Worm (Caenorhabditis elegans) whole organism, late embryonic: Measurements from ENCODE around the gene F15B9.11.
A peak's percentile ranks its signal among the peaks of the same experiment; 100 is the strongest.

Source experiments
- K09A11.1 ChIP-seq: sonication (generic microtip); optimal IDR thresholded peaks from 2 replicates; lab custom pipeline; 2017; ENCODE audit warnings: antibody characterized with exemption, mild to moderate bottlenecking, missing genetic modification characterization, missing compliant biosample characterization; ENCODE audit not compliant: insufficient read depth
- Y22D7AL.16 ChIP-seq: sonication (generic microtip); optimal IDR thresholded peaks from 2 replicates; lab custom pipeline; 2016; ENCODE audit warnings: missing genetic modification characterization, missing compliant biosample characterization
- ceh-14 ChIP-seq: sonication (generic microtip); optimal IDR thresholded peaks from 2 replicates; lab custom pipeline; 2016; ENCODE audit warnings: missing genotype, missing genetic modification characterization, missing compliant biosample characterization
- ceh-19 ChIP-seq: fragments of 200-800 bp; sonication (Bioruptor generic); optimal IDR thresholded peaks from 2 replicates; lab custom pipeline; 2018; ENCODE audit warnings: mild to moderate bottlenecking, missing genetic modification characterization, missing compliant biosample characterization
- ceh-2 ChIP-seq: sonication (generic microtip); optimal IDR thresholded peaks from 2 replicates; lab custom pipeline; 2016; ENCODE audit warnings: missing genotype, missing genetic modification characterization, missing compliant biosample characterization
- ceh-22 ChIP-seq: sonication (generic microtip); optimal IDR thresholded peaks from 2 replicates; lab custom pipeline; 2017; ENCODE audit warnings: missing biosample characterization, missing genetic modification characterization
- ceh-24 ChIP-seq: sonication (generic microtip); optimal IDR thresholded peaks from 2 replicates; lab custom pipeline; 2016; ENCODE audit warnings: mild to moderate bottlenecking, missing genetic modification characterization, missing compliant biosample characterization
- ceh-31 ChIP-seq: sonication (generic microtip); optimal IDR thresholded peaks from 2 replicates; lab custom pipeline; 2016; ENCODE audit warnings: missing genetic modification characterization, missing compliant biosample characterization
- ceh-34 ChIP-seq: sonication (generic microtip); optimal IDR thresholded peaks from 2 replicates; lab custom pipeline; 2016; ENCODE audit warnings: mild to moderate bottlenecking, missing genetic modification characterization, missing compliant biosample characterization
- ceh-48 ChIP-seq: sonication (generic microtip); optimal IDR thresholded peaks from 2 replicates; lab custom pipeline; 2016; ENCODE audit warnings: missing genetic modification characterization, inconsistent platforms, missing compliant biosample characterization
- dmd-4 ChIP-seq: sonication (generic microtip); optimal IDR thresholded peaks from 2 replicates; lab custom pipeline; 2016; ENCODE audit warnings: borderline replicate concordance, missing genetic modification characterization, missing compliant biosample characterization
- dve-1 ChIP-seq: sonication (generic microtip); optimal IDR thresholded peaks from 2 replicates; lab custom pipeline; 2017; ENCODE audit warnings: antibody characterized with exemption, mild to moderate bottlenecking, missing genetic modification characterization, missing compliant biosample characterization
- elt-2 ChIP-seq: sonication (generic microtip); optimal IDR thresholded peaks from 2 replicates; lab custom pipeline; 2016; ENCODE audit warnings: missing genetic modification reagents, missing genetic modification characterization, missing compliant biosample characterization
- elt-4 ChIP-seq: sonication (generic microtip); optimal IDR thresholded peaks from 2 replicates; lab custom pipeline; 2016; ENCODE audit warnings: missing genetic modification characterization, missing compliant biosample characterization
- ets-4 ChIP-seq: sonication (generic microtip); optimal IDR thresholded peaks from 2 replicates; lab custom pipeline; 2016; ENCODE audit warnings: missing genetic modification characterization, missing compliant biosample characterization
- fax-1 ChIP-seq: sonication (generic microtip); optimal IDR thresholded peaks from 2 replicates; lab custom pipeline; 2016; ENCODE audit warnings: missing genotype, missing genetic modification characterization, missing compliant biosample characterization
- hlh-15 ChIP-seq: sonication (generic microtip); optimal IDR thresholded peaks from 2 replicates; lab custom pipeline; 2016; ENCODE audit warnings: missing genetic modification characterization, missing compliant biosample characterization
- hlh-30 ChIP-seq: sonication (generic microtip); optimal IDR thresholded peaks from 2 replicates; lab custom pipeline; 2017; ENCODE audit warnings: antibody characterized with exemption, missing genetic modification characterization, missing compliant biosample characterization; ENCODE audit not compliant: insufficient read depth
- hlh-6 ChIP-seq: sonication (generic microtip); optimal IDR thresholded peaks from 2 replicates; lab custom pipeline; 2016; ENCODE audit warnings: missing genotype, missing genetic modification characterization, missing compliant biosample characterization
- madf-2 ChIP-seq: sonication (generic microtip); optimal IDR thresholded peaks from 2 replicates; lab custom pipeline; 2017; ENCODE audit warnings: missing genetic modification characterization, missing compliant biosample characterization
- nhr-11 ChIP-seq: fragments of 150-350 bp; optimal IDR thresholded peaks from 2 replicates; lab custom pipeline; 2014; ENCODE audit warnings: missing biosample characterization, missing genetic modification characterization
- npax-4 ChIP-seq: sonication (generic microtip); optimal IDR thresholded peaks from 2 replicates; lab custom pipeline; 2016; ENCODE audit warnings: missing genetic modification characterization, missing compliant biosample characterization
- pat-9 ChIP-seq: fragments of 200-800 bp; sonication (Bioruptor generic); optimal IDR thresholded peaks from 2 replicates; lab custom pipeline; 2018; ENCODE audit warnings: mild to moderate bottlenecking, missing genetic modification characterization, moderate library complexity, missing compliant biosample characterization
- pax-1 ChIP-seq: fragments of 150-350 bp; optimal IDR thresholded peaks from 2 replicates; lab custom pipeline; 2014; ENCODE audit warnings: missing biosample characterization, missing genetic modification characterization
- pha-2 ChIP-seq: sonication (generic microtip); optimal IDR thresholded peaks from 2 replicates; lab custom pipeline; 2017; ENCODE audit warnings: mild to moderate bottlenecking, missing genetic modification characterization, missing compliant biosample characterization
- pha-4 ChIP-seq: fragments of 150-350 bp; optimal IDR thresholded peaks from 2 replicates; lab custom pipeline; 2018; ENCODE audit warnings: missing biosample characterization, missing genetic modification reagents, missing genetic modification characterization
- sdc-2 ChIP-seq: sonication (generic microtip); optimal IDR thresholded peaks from 2 replicates; lab custom pipeline; 2016; ENCODE audit warnings: missing genotype, missing genetic modification characterization, missing compliant biosample characterization
- sox-2 ChIP-seq: fragments of 200-800 bp; sonication (Bioruptor generic); IDR thresholded peaks from 2 replicates; pipeline ENCODE4 v1.3.6; 2022; ENCODE audit warnings: missing genetic modification reagents, missing genetic modification characterization, missing compliant biosample characterization
- syd-9 ChIP-seq: sonication (generic microtip); optimal IDR thresholded peaks from 2 replicates; lab custom pipeline; 2016; ENCODE audit warnings: mild to moderate bottlenecking, missing genetic modification characterization, moderate library complexity, missing compliant biosample characterization
- unc-42 ChIP-seq: sonication (generic microtip); optimal IDR thresholded peaks from 2 replicates; lab custom pipeline; 2016; ENCODE audit warnings: missing genotype, missing genetic modification characterization, missing compliant biosample characterization
- unc-55 ChIP-seq: sonication (generic microtip); optimal IDR thresholded peaks from 2 replicates; lab custom pipeline; 2017; ENCODE audit warnings: missing biosample characterization, missing genetic modification reagents, missing genetic modification characterization
- zip-5 ChIP-seq: sonication (generic microtip); optimal IDR thresholded peaks from 2 replicates; lab custom pipeline; 2016; ENCODE audit warnings: missing genetic modification characterization, missing compliant biosample characterization

Gene F15B9.11

ce11 chrV:13036466-13036865, 43.8 kb upstream of the F15B9.11 start, which contains the start of gene W07G4.2:
W07G4.2 (minus strand) TSS chrV:13036566.
- TF ChIP-seq hlh-15 (tag; lab: Kevin White, UChicago): no peak
- TF ChIP-seq npax-4 (tag; lab: Kevin White, UChicago): no peak
- no peak for TF ChIP-seq madf-2 (tag; lab: Kevin White, UChicago)
- TF ChIP-seq ceh-2 (tag; lab: Kevin White, UChicago): no peak
- TF ChIP-seq ceh-22 (tag; lab: Kevin White, UChicago): no peak

DNA sequence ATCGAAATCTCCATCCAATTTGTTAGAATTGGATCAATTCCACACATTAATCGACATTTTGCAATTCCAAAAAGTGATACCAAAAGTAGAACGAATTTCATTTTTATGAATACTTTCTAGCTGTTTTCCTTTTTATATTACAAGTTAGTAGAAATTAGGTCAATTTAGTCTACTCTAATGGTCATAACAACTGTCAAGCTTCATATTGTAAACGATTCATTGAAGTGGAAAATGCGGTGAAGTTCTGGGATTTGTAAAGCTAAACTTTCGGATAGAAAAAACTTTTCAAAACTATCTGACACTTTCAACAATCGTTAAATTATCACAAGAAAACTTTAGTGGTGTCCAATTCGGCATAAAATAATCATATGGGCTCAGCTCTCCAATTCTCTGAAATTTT, 41.9 kb upstream of the F15B9.11 start, which contains the start of gene W07G4.7:
Gene W07G4.7, minus strand, starts transcription at position 101 of the 400 bp plus-strand sequence.
- TF ChIP-seq nhr-11 (tag; lab: Kevin White, UChicago) (no peak), Y22D7AL.16 (tag; lab: Kevin White, UChicago) (no peak), hlh-6 (tag; lab: Kevin White, UChicago) (no peak), ceh-24 (tag; lab: Kevin White, UChicago) (no peak), ceh-19 (GFP tag; lab: Kevin White, UChicago) (no peak), ceh-14 (tag; lab: Kevin White, UChicago) (no peak), ceh-31 (tag; lab: Kevin White, UChicago) (no peak), ets-4 (tag; lab: Kevin White, UChicago) (no peak), ceh-2 (tag; lab: Kevin White, UChicago) (no peak), pax-1 (no peak), fax-1 (tag; lab: Kevin White, UChicago) (no peak), unc-55 (GFP tag; lab: Kevin White, UChicago) (no peak), K09A11.1 (tag; lab: Kevin White, UChicago) (no peak), ceh-48 (no peak), pat-9 (tag; lab: Kevin White, UChicago) (no peak), pha-4 (tag; lab: Kevin White, UChicago) (no peak), elt-2 (tag; lab: Kevin White, UChicago) (no peak), dmd-4 (no peak)
- TF ChIP-seq, all 69 proteins: peak for 0

ce11 chrV:13033223-13033622, 40.5 kb upstream of the F15B9.11 start, which contains the start of gene W07G4.1:
W07G4.1 (plus strand) TSS chrV:13033523.
- TF ChIP-seq ceh-34 (tag; lab: Kevin White, UChicago): no peak
- no peak for TF ChIP-seq pha-2 (tag; lab: Kevin White, UChicago)
- no peak for TF ChIP-seq zip-5
- TF ChIP-seq dve-1 (tag; lab: Kevin White, UChicago): no peak
- TF ChIP-seq elt-4 (tag; lab: Kevin White, UChicago): no peak

ce11 chrV:13028871-13029270, 36.2 kb upstream of the F15B9.11 start:
- TF ChIP-seq sdc-2 (tag; lab: Kevin White, UChicago): no peak
- TF ChIP-seq syd-9: no peak
- peak; percentile 91 for TF ChIP-seq unc-42
- no peak for TF ChIP-seq unc-55 (GFP tag; lab: Kevin White, UChicago)
- TF ChIP-seq hlh-30 (tag; lab: Kevin White, UChicago): no peak
- no peak for TF ChIP-seq pha-4 (tag; lab: Kevin White, UChicago)
- TF ChIP-seq, all 69 proteins: peak for 1

ce11 chrV:13026631-13027299, 34.1 kb upstream of the F15B9.11 start:
- TF ChIP-seq sox-2 (GFP tag; lab: Robert Waterston, UW): no peak
- TF ChIP-seq unc-42: peak; percentile 93
